Fruit fly (Drosophila melanogaster) whole organism, pupa: ENCODE data around the gene CG34012.

ENCODE experiments used
- CG10348 ChIP-seq: fragments of 200-800 bp; sonication (Bioruptor generic); IDR thresholded peaks from 2 replicates; pipeline ENCODE4 v1.3.6; 2022; ENCODE audit warnings: missing biosample characterization, missing genetic modification characterization
- CG12605 ChIP-seq: fragments of 200-800 bp; sonication (Bioruptor generic); IDR thresholded peaks from 2 replicates; pipeline ENCODE4 v1.3.6; 2022; ENCODE audit warnings: missing biosample characterization, missing genetic modification characterization
- CG13204 ChIP-seq: fragments of 200-800 bp; sonication (Bioruptor generic); optimal IDR thresholded peaks from 2 replicates; lab custom pipeline; 2018; ENCODE audit warnings: missing biosample characterization, mild to moderate bottlenecking, missing genetic modification characterization, moderate library complexity
- CG14655 ChIP-seq: fragments of 200-800 bp; sonication (Bioruptor generic); optimal IDR thresholded peaks from 3 replicates; lab custom pipeline; 2017; ENCODE audit warnings: mild to moderate bottlenecking, missing biosample characterization, missing genetic modification reagents, missing genetic modification characterization
- CG15710 ChIP-seq: fragments of 200-800 bp; sonication (Bioruptor generic); optimal IDR thresholded peaks from 2 replicates; lab custom pipeline; 2018; ENCODE audit warnings: missing biosample characterization, mild to moderate bottlenecking, missing genetic modification characterization, moderate library complexity
- CG17806 ChIP-seq: fragments of 200-800 bp; sonication (Bioruptor generic); optimal IDR thresholded peaks from 2 replicates; lab custom pipeline; 2018; ENCODE audit warnings: missing biosample characterization, mild to moderate bottlenecking, missing genetic modification characterization, moderate library complexity
- CG32121 ChIP-seq: fragments of 200-800 bp; sonication (Bioruptor generic); IDR thresholded peaks from 2 replicates; pipeline ENCODE4 v1.3.6; 2022; ENCODE audit warnings: missing biosample characterization, missing genetic modification characterization
- CG34367 ChIP-seq: fragments of 200-800 bp; sonication (Bioruptor generic); optimal IDR thresholded peaks from 2 replicates; lab custom pipeline; 2018; ENCODE audit warnings: missing biosample characterization, mild to moderate bottlenecking, missing genetic modification characterization
- CG4496 ChIP-seq: fragments of 200-800 bp; sonication (Bioruptor generic); IDR thresholded peaks from 3 replicates; pipeline ENCODE4 v1.3.6; 2022; ENCODE audit warnings: missing biosample characterization, missing genetic modification characterization
- CG8159 ChIP-seq: fragments of 200-800 bp; sonication (Bioruptor generic); optimal IDR thresholded peaks from 3 replicates; lab custom pipeline; 2018; ENCODE audit warnings: missing biosample characterization, mild to moderate bottlenecking, missing genetic modification characterization, moderate library complexity
- CG8301 ChIP-seq: fragments of 200-800 bp; sonication (Bioruptor generic); optimal IDR thresholded peaks from 2 replicates; lab custom pipeline; 2018; ENCODE audit warnings: missing biosample characterization, mild to moderate bottlenecking, missing genetic modification characterization
- CG9948 ChIP-seq: fragments of 200-800 bp; sonication (Bioruptor generic); optimal IDR thresholded peaks from 2 replicates; lab custom pipeline; 2018; ENCODE audit warnings: missing biosample characterization, mild to moderate bottlenecking, missing genetic modification characterization, moderate library complexity
- D1 ChIP-seq: fragments of 200-800 bp; sonication (Bioruptor generic); optimal IDR thresholded peaks from 2 replicates; lab custom pipeline; 2018; ENCODE audit warnings: missing biosample characterization, mild to moderate bottlenecking, missing genetic modification characterization, moderate library complexity
- EcR ChIP-seq: fragments of 200-800 bp; sonication (Bioruptor generic); optimal IDR thresholded peaks from 3 replicates; lab custom pipeline; 2019; ENCODE audit warnings: missing biosample characterization, missing genetic modification characterization, mild to moderate bottlenecking, moderate library complexity, missing genetic modification reagents
- Ets98B ChIP-seq: fragments of 200-800 bp; sonication (Bioruptor generic); IDR thresholded peaks from 2 replicates; pipeline ENCODE4 v1.3.6; 2022; ENCODE audit warnings: missing biosample characterization, missing genetic modification characterization
- Pif1A ChIP-seq: fragments of 200-800 bp; sonication (Bioruptor generic); optimal IDR thresholded peaks from 3 replicates; lab custom pipeline; 2016; ENCODE audit warnings: missing biosample characterization, missing genetic modification characterization
- Pif1B ChIP-seq: fragments of 200-800 bp; sonication (Bioruptor generic); optimal IDR thresholded peaks from 3 replicates; lab custom pipeline; 2016; ENCODE audit warnings: missing biosample characterization, missing genetic modification characterization
- Snoo ChIP-seq: fragments of 200-800 bp; sonication (Bioruptor generic); optimal IDR thresholded peaks from 3 replicates; lab custom pipeline; 2017; ENCODE audit warnings: missing biosample characterization, mild to moderate bottlenecking, missing genetic modification characterization, inconsistent platforms
- fd96Ca ChIP-seq: fragments of 200-800 bp; sonication (Bioruptor generic); IDR thresholded peaks from 3 replicates; pipeline ENCODE4 v1.3.6; 2022; ENCODE audit warnings: missing biosample characterization, missing genetic modification characterization
- gl ChIP-seq: fragments of 200-800 bp; sonication (Bioruptor generic); optimal IDR thresholded peaks from 2 replicates; lab custom pipeline; 2018; ENCODE audit warnings: missing biosample characterization, mild to moderate bottlenecking, missing genetic modification characterization
- rn ChIP-seq: fragments of 200-800 bp; sonication (Bioruptor generic); IDR thresholded peaks from 2 replicates; pipeline ENCODE4 v1.3.6; 2022; ENCODE audit warnings: missing biosample characterization, missing genetic modification characterization

CG34012 gene

dm6 chr3L:11094279-11094678 lies 15.0 kb downstream of the CG34012 start:
- peak; percentile 56 for TF ChIP-seq EcR
- no peak for TF ChIP-seq CG8159 (tag; lab: Kevin White, UChicago)

- TF ChIP-seq Ets98B (GFP tag; lab: Robert Waterston, UW), result peak; percentile 77
- TF ChIP-seq CG8301 (tag; lab: Kevin White, UChicago), result peak; percentile 5
- peak; percentile 41 for TF ChIP-seq CG8159 (tag; lab: Kevin White, UChicago)
- TF ChIP-seq Pif1A (GFP tag; lab: Kevin White, UChicago), result peak; percentile 44
- TF ChIP-seq rn (GFP tag; lab: Robert Waterston, UW), result 0 out of 2 replicates have a peak, but pooled peaks have one; percentile 10
- peak; percentile 50; the same call in 2 of the 3 replicates for TF ChIP-seq CG4496
- peak; percentile 42 for TF ChIP-seq CG15710 (tag; lab: Kevin White, UChicago)
- peak; percentile 20 for TF ChIP-seq Snoo (tag; lab: Kevin White, UChicago)
- no peak for TF ChIP-seq EcR
- TF ChIP-seq CG9948 (tag; lab: Kevin White, UChicago), result no peak
- no peak for TF ChIP-seq CG13204 (GFP tag; lab: Kevin White, UChicago)
- peak; percentile 21 for TF ChIP-seq CG14655
- peak; percentile 69 for TF ChIP-seq fd96Ca (GFP tag; lab: Robert Waterston, UW)
- TF ChIP-seq D1 (tag; lab: Kevin White, UChicago), result peak; percentile 57
- peak; percentile 14 for TF ChIP-seq CG17806 (tag; lab: Kevin White, UChicago)
- peak; percentile 38; the same call in 1 of the 2 replicates for TF ChIP-seq CG32121 (GFP tag; lab: Robert Waterston, UW)
- peak; percentile 44 for TF ChIP-seq Pif1B (GFP tag; lab: Kevin White, UChicago)
- TF ChIP-seq CG10348 (GFP tag; lab: Robert Waterston, UW), result no peak
- TF ChIP-seq, all 21 proteins: peak for 14
These were observed 16.2 kb downstream of the CG34012 start, which contains the start of gene JIL-1 for dm6 chr3L:11093046-11093520. JIL-1 (minus strand) TSS chr3L:11093193.

- no peak for TF ChIP-seq CG4496
- TF ChIP-seq D1 (tag; lab: Kevin White, UChicago), result no peak
- TF ChIP-seq CG15710 (tag; lab: Kevin White, UChicago), result no peak
- no peak for TF ChIP-seq CG8301 (tag; lab: Kevin White, UChicago)
- no peak for TF ChIP-seq CG12605 (GFP tag; lab: Robert Waterston, UW)
- no peak for TF ChIP-seq CG34367 (tag; lab: Kevin White, UChicago)
- no peak for TF ChIP-seq CG9948 (tag; lab: Kevin White, UChicago)
- TF ChIP-seq CG13204 (GFP tag; lab: Kevin White, UChicago), result no peak
- no peak for TF ChIP-seq Snoo (tag; lab: Kevin White, UChicago)
- TF ChIP-seq, all 21 proteins: peak for 0
These were observed 16.7 kb downstream of the CG34012 start for dm6 chr3L:11092610-11092961.

dm6 chr3L:11091943-11092609 lies 17.2 kb downstream of the CG34012 start:
- TF ChIP-seq fd96Ca (GFP tag; lab: Robert Waterston, UW) (peak; percentile 52; the same call in 1 of the 3 replicates), Snoo (tag; lab: Kevin White, UChicago) (peak; percentile 60), CG12605 (GFP tag; lab: Robert Waterston, UW) (0 out of 2 replicates have a peak, but pooled peaks have one; percentile 21), CG4496 (peak; percentile 50), CG13204 (GFP tag; lab: Kevin White, UChicago) (peak; percentile 34), CG17806 (tag; lab: Kevin White, UChicago) (no peak), rn (GFP tag; lab: Robert Waterston, UW) (no peak), EcR (no peak), Pif1A (GFP tag; lab: Kevin White, UChicago) (peak; percentile 36), CG10348 (GFP tag; lab: Robert Waterston, UW) (no peak), D1 (tag; lab: Kevin White, UChicago) (no peak), CG9948 (tag; lab: Kevin White, UChicago) (no peak), gl (tag; lab: Kevin White, UChicago) (no peak), CG8301 (tag; lab: Kevin White, UChicago) (peak; percentile 4), CG15710 (tag; lab: Kevin White, UChicago) (peak; percentile 23), CG14655 (peak; percentile 33), CG32121 (GFP tag; lab: Robert Waterston, UW) (peak; percentile 57; the same call in 1 of the 2 replicates), CG8159 (tag; lab: Kevin White, UChicago) (peak; percentile 25), CG34367 (tag; lab: Kevin White, UChicago) (no peak), Pif1B (GFP tag; lab: Kevin White, UChicago) (peak; percentile 50), Ets98B (GFP tag; lab: Robert Waterston, UW) (peak; percentile 49)

dm6 chr3L:11089805-11090440 lies 19.4 kb downstream of the CG34012 start:
- TF ChIP-seq CG4496 (no peak), fd96Ca (GFP tag; lab: Robert Waterston, UW) (no peak; the same call in 2 of the 3 replicates), gl (tag; lab: Kevin White, UChicago) (no peak), CG14655 (peak; percentile 71), CG10348 (GFP tag; lab: Robert Waterston, UW) (no peak), CG15710 (tag; lab: Kevin White, UChicago) (no peak), CG34367 (tag; lab: Kevin White, UChicago) (no peak), Pif1B (GFP tag; lab: Kevin White, UChicago) (peak; percentile 72), rn (GFP tag; lab: Robert Waterston, UW) (no peak), Ets98B (GFP tag; lab: Robert Waterston, UW) (peak; percentile 49), CG12605 (GFP tag; lab: Robert Waterston, UW) (no peak), Snoo (tag; lab: Kevin White, UChicago) (peak; percentile 38), Pif1A (GFP tag; lab: Kevin White, UChicago) (peak; percentile 63), CG13204 (GFP tag; lab: Kevin White, UChicago) (no peak), D1 (tag; lab: Kevin White, UChicago) (no peak), CG8159 (tag; lab: Kevin White, UChicago) (peak; percentile 31), CG17806 (tag; lab: Kevin White, UChicago) (no peak), CG8301 (tag; lab: Kevin White, UChicago) (peak; percentile 59), CG9948 (tag; lab: Kevin White, UChicago) (peak; percentile 39), EcR (no peak), CG32121 (GFP tag; lab: Robert Waterston, UW) (peak; percentile 63)
